Worm (Caenorhabditis elegans) whole organism, L1 larva: ENCODE measurements around the gene F52H2.15.

ENCODE experiments used
- blmp-1 ChIP-seq: fragments of 150-350 bp; optimal IDR thresholded peaks from 2 replicates; lab custom pipeline; 2014; ENCODE audit warnings: missing biosample characterization, missing genetic modification characterization
- hlh-4 ChIP-seq: sonication (generic microtip); optimal IDR thresholded peaks from 2 replicates; lab custom pipeline; 2016; ENCODE audit warnings: mild to moderate bottlenecking, missing genetic modification characterization, missing compliant biosample characterization
- lin-14 ChIP-seq: fragments of 200-800 bp; sonication (Bioruptor generic); optimal IDR thresholded peaks from 2 replicates; lab custom pipeline; 2018; ENCODE audit warnings: mild to moderate bottlenecking, missing genetic modification characterization, moderate library complexity, missing compliant biosample characterization
- lir-3 ChIP-seq: sonication (generic microtip); optimal IDR thresholded peaks from 2 replicates; lab custom pipeline; 2016; ENCODE audit warnings: mild to moderate bottlenecking, missing genetic modification characterization, moderate library complexity, missing compliant biosample characterization; ENCODE audit not compliant: poor library complexity
- nhr-76 ChIP-seq: sonication (generic microtip); optimal IDR thresholded peaks from 2 replicates; lab custom pipeline; 2017; ENCODE audit warnings: missing biosample characterization, missing genetic modification characterization
- pqm-1 ChIP-seq: sonication (generic microtip); optimal IDR thresholded peaks from 3 replicates; lab custom pipeline; 2017; ENCODE audit warnings: missing biosample characterization, missing genetic modification characterization
- swsn-7 ChIP-seq: sonication (generic microtip); optimal IDR thresholded peaks from 2 replicates; lab custom pipeline; 2016; ENCODE audit warnings: missing genetic modification characterization, missing compliant biosample characterization
- unc-30 ChIP-seq: sonication (generic microtip); optimal IDR thresholded peaks from 2 replicates; lab custom pipeline; 2017; ENCODE audit warnings: missing biosample characterization, missing genetic modification characterization
- unc-62 ChIP-seq: fragments of 150-350 bp; optimal IDR thresholded peaks from 2 replicates; lab custom pipeline; 2014; ENCODE audit warnings: missing biosample characterization, missing genetic modification reagents, missing genetic modification characterization

DNA sequence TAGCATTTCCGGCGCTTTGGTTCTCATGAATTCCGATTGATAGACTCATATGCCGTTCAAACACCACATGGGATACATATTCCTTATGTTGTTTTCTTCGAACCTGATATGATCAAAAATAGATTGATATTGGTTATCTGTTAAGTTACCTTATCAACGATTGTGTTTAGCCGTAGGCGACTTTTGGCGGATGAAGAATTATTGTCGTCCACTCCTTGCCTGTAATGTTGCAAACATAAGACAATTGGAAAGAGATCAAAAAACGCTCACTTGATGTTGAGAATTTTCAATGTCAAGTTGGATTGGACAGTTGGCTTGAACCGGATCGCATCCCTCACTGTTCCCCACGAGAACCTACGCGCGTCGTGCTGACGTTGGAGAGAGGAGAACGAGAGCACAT lies 2.6 kb downstream of the F52H2.15 start:
- TF ChIP-seq unc-62 (no peak), hlh-4 (tag; lab: Kevin White, UChicago) (no peak), blmp-1 (tag; lab: Kevin White, UChicago) (peak; percentile 28), nhr-76 (tag; lab: Kevin White, UChicago) (no peak), swsn-7 (no peak), unc-30 (no peak), lir-3 (tag; lab: Kevin White, UChicago) (no peak), pqm-1 (tag; lab: Kevin White, UChicago) (no peak), lin-14 (peak; percentile 63)
